Fruit fly (Drosophila melanogaster): ENCODE data around the gene CG13991.

dm6 chr2L:6176408-6176807 is 37.2 kb downstream of the CG13991 start:
- TF ChIP-seq CG8478 (optimal IDR thresholded peaks at IDR 0.05) (no peak), Dll (optimal IDR thresholded peaks at IDR 0.05) (no peak), psq (optimal IDR thresholded peaks at IDR 0.05) (no peak), pan (optimal IDR thresholded peaks at IDR 0.05) (no peak), usp (GFP tag; optimal IDR thresholded peaks at IDR 0.05) (no peak)
